Worm (Caenorhabditis elegans): ENCODE measurements around the gene C18E9.9.

Gene C18E9.9

DNA sequence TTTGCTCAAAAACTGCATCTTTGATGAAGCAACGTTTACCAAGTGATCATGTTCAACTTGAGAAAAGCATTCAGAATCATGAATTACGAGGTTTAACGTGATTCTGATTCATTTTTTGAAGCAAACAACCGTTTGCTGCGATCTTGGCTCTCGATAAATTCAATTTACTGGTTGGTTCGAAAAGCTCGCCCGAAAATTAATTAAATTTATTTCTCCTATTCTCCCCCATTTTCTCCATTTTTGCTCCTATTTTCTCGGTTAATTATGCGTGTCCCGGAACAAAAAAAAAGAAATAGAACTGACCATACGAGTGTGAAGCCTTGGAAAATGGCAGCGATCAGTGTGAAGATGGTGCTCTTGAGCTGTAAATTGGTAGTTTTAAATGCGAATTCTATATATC lies 32.4 kb downstream of the C18E9.9 start:
- no peak for TF ChIP-seq pes-1 (GFP tag; IDR thresholded peaks at IDR 0.05)
- TF ChIP-seq ama-1 (optimal IDR thresholded peaks at IDR 0.05): no peak
- no peak for TF ChIP-seq tbx-11 (GFP tag; IDR thresholded peaks at IDR 0.05)
- no peak for TF ChIP-seq flt-1 (GFP tag; IDR thresholded peaks at IDR 0.05)
- no peak for TF ChIP-seq B0310.2 (tag; optimal IDR thresholded peaks at IDR 0.05)

DNA sequence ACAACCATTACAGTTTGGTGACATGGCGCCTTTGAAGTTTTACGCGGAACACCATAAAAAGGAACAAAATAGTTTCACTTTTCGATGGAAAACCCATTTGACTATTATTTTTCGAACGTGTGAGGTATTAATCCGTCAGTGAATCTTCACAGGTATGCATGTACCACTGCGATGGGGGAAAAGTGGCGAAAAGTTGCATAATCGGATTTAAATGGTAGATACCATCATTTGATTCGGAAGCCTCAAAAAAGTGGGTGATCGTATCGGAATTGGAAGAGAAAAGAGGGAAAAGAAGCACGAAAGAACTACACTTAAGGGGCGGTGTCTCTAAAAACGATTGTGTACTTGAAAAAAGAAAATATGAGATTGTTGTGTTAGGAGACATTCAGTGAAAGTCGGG lies 35.6 kb downstream of the C18E9.9 start:
- TF ChIP-seq hmg-4 (GFP tag; optimal IDR thresholded peaks at IDR 0.05): no peak
- no peak for TF ChIP-seq hmbx-1 (tag; optimal IDR thresholded peaks at IDR 0.05)
- TF ChIP-seq sea-1 (GFP tag; conservative IDR thresholded peaks at IDR 0.05): no peak
- TF ChIP-seq hnd-1 (tag; optimal IDR thresholded peaks at IDR 0.05): no peak
- TF ChIP-seq tbx-37 (GFP tag; conservative IDR thresholded peaks at IDR 0.05): no peak

DNA sequence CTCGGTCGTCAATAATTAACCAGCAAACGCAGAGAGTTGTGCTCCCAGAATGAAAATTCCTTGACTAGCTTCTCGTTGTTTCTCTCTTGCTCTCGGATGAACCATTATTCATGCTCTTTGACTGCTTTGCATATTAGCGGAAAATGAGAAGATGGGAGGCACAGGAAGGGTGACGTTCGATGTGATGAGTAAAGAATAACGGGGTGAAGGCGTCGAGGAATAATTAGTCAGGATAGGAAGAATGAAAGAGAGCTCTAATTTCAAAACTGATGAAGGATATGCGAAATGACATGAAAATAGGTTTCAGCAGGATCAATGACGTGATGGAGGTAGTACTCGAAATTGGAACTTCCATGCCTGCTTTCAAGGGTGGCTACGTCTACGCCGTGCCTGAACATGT lies 38.1 kb downstream of the C18E9.9 start:
- TF ChIP-seq scrt-1 (GFP tag; IDR thresholded peaks at IDR 0.05): no peak
- no peak for TF ChIP-seq B0310.2 (tag; optimal IDR thresholded peaks at IDR 0.05)

DNA sequence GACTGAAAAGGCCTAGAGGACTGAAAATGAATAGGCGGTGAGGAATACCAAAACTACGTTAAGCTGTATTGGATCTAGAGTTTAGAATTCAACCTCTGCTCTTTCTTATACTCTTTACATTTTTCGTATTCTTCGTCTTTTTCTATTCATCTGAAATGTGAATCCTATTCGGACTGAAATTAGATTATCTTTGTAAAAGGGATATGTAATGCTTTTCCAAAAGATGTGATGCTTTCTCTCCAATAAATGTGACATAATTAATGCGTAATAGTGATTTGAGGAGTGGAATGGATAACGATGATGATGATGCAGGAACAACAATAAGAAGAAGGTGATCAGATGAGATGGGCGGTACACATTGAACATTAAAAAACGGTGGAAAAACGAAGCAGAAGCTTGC lies 40.7 kb downstream of the C18E9.9 start:
- TF ChIP-seq flt-1 (GFP tag; IDR thresholded peaks at IDR 0.05): no peak
- TF ChIP-seq hmg-4 (GFP tag; optimal IDR thresholded peaks at IDR 0.05): no peak
- TF ChIP-seq tra-4 (tag; optimal IDR thresholded peaks at IDR 0.05): no peak
- TF ChIP-seq tbx-11 (GFP tag; IDR thresholded peaks at IDR 0.05): no peak
- TF ChIP-seq scrt-1 (GFP tag; IDR thresholded peaks at IDR 0.05): no peak
- no peak for TF ChIP-seq sea-1 (GFP tag; conservative IDR thresholded peaks at IDR 0.05)
- TF ChIP-seq pes-1 (GFP tag; IDR thresholded peaks at IDR 0.05): no peak
- TF ChIP-seq ceh-13 (GFP tag; optimal IDR thresholded peaks at IDR 0.05): no peak
- TF ChIP-seq hnd-1 (tag; optimal IDR thresholded peaks at IDR 0.05): no peak
- no peak for TF ChIP-seq tbx-37 (GFP tag; conservative IDR thresholded peaks at IDR 0.05)
- no peak for TF ChIP-seq ama-1 (optimal IDR thresholded peaks at IDR 0.05)
- no peak for TF ChIP-seq aly-1 (tag; optimal IDR thresholded peaks at IDR 0.05)
- no peak for TF ChIP-seq B0310.2 (tag; optimal IDR thresholded peaks at IDR 0.05)

DNA sequence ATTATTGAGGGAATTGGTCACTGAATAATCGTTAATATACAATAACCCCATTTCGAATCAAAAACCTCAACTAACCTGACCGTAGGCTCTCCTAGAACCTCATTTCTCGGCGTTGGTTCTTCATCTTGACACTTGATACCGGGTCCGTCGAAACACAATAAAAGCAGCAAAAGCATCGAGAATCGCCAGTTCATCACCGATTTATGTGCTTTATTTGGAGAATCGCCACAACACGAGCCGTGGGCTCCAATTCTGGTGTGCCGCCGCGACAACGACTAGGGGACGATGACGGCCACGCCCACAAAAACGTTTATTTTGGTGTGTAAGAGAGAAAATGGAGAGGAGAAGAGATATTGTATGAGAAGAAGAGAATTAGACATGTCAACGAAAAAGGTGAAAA lies 42.0 kb downstream of the C18E9.9 start, which contains the start of gene cutl-15:
Gene cutl-15, minus strand, starts transcription at position 298 of the 400 bp plus-strand sequence.
- no peak for TF ChIP-seq tbx-11 (GFP tag; IDR thresholded peaks at IDR 0.05)
- no peak for TF ChIP-seq F13C5.2 (tag; optimal IDR thresholded peaks at IDR 0.05)
- TF ChIP-seq tbx-37 (GFP tag; conservative IDR thresholded peaks at IDR 0.05): no peak
- TF ChIP-seq tra-4 (tag; optimal IDR thresholded peaks at IDR 0.05): no peak
- TF ChIP-seq aly-1 (tag; optimal IDR thresholded peaks at IDR 0.05): no peak
- TF ChIP-seq flt-1 (GFP tag; IDR thresholded peaks at IDR 0.05): no peak
- TF ChIP-seq pes-1 (GFP tag; IDR thresholded peaks at IDR 0.05): no peak
- no peak for TF ChIP-seq scrt-1 (GFP tag; IDR thresholded peaks at IDR 0.05)

DNA sequence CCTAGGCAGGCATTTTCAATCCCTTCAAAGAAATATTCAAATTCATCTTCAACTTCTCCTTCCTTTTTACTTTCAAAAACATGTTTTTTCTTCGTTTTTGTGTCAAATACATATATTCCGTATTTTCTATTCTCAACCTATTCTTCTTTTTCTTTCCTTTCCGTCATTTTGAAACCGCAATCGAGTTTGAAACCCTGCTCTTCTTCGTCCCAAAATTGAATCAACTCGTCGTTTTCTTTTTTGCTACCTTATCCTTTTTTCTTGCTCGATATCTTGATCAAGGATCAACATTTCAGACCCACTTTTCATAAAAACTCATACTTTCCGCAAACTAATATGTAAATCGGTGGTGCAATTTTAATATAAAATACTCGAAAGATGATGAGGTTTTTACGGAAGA lies 44.2 kb downstream of the C18E9.9 start:
- TF ChIP-seq ama-1 (optimal IDR thresholded peaks at IDR 0.05) (no peak), ceh-36 (tag; optimal IDR thresholded peaks at IDR 0.05) (no peak), tbx-11 (GFP tag; IDR thresholded peaks at IDR 0.05) (no peak), sea-1 (GFP tag; conservative IDR thresholded peaks at IDR 0.05) (no peak), flt-1 (GFP tag; IDR thresholded peaks at IDR 0.05) (no peak), aly-1 (tag; optimal IDR thresholded peaks at IDR 0.05) (no peak), ets-7 (tag; optimal IDR thresholded peaks at IDR 0.05) (no peak), F13C5.2 (tag; optimal IDR thresholded peaks at IDR 0.05) (no peak), tbx-37 (GFP tag; conservative IDR thresholded peaks at IDR 0.05) (no peak), ceh-13 (GFP tag; optimal IDR thresholded peaks at IDR 0.05) (no peak), tra-4 (tag; optimal IDR thresholded peaks at IDR 0.05) (no peak), pes-1 (GFP tag; IDR thresholded peaks at IDR 0.05) (no peak), scrt-1 (GFP tag; IDR thresholded peaks at IDR 0.05) (no peak), hnd-1 (tag; optimal IDR thresholded peaks at IDR 0.05) (no peak), hmg-4 (GFP tag; optimal IDR thresholded peaks at IDR 0.05) (no peak), B0310.2 (tag; optimal IDR thresholded peaks at IDR 0.05) (no peak), hmbx-1 (tag; optimal IDR thresholded peaks at IDR 0.05) (no peak)

DNA sequence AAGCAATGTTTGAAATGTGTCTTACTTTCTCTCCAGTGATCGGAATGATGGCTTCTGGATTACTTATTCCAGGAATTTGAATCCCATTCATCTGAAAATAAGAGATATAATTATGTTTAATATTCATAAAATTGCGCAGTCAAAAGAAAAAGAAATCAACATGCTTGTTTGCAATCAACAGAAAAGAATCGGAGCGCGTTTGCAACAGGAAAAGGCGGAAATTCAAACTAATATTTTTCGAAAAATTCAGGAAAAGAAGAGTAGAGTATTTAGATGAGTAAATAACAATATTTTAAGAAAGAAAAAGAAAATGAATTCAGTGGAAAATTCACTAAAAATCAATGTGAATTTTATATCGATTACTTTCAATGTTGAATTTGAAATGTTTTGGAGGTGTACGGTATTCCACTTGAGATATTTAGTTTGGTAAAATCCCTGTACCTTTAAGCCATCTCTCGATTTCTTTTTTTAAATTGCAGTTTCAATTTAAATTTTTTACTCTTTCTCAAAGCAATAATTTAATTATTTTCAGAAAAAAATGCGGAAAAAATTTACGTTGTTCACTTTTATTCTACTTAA lies 48.9 kb downstream of the C18E9.9 start, which contains the start of the genes set-17 and T21B10.4:
Gene set-17, minus strand, starts transcription at position 127 of the 579 bp plus-strand sequence.
Gene T21B10.4, plus strand, starts transcription at position 533 of the 579 bp plus-strand sequence.
- no peak for TF ChIP-seq tra-4 (tag; optimal IDR thresholded peaks at IDR 0.05)
- no peak for TF ChIP-seq ets-7 (tag; optimal IDR thresholded peaks at IDR 0.05)
- no peak for TF ChIP-seq tbx-11 (GFP tag; IDR thresholded peaks at IDR 0.05)
- TF ChIP-seq tbx-37 (GFP tag; conservative IDR thresholded peaks at IDR 0.05): no peak
- no peak for TF ChIP-seq hmg-4 (GFP tag; optimal IDR thresholded peaks at IDR 0.05)

DNA sequence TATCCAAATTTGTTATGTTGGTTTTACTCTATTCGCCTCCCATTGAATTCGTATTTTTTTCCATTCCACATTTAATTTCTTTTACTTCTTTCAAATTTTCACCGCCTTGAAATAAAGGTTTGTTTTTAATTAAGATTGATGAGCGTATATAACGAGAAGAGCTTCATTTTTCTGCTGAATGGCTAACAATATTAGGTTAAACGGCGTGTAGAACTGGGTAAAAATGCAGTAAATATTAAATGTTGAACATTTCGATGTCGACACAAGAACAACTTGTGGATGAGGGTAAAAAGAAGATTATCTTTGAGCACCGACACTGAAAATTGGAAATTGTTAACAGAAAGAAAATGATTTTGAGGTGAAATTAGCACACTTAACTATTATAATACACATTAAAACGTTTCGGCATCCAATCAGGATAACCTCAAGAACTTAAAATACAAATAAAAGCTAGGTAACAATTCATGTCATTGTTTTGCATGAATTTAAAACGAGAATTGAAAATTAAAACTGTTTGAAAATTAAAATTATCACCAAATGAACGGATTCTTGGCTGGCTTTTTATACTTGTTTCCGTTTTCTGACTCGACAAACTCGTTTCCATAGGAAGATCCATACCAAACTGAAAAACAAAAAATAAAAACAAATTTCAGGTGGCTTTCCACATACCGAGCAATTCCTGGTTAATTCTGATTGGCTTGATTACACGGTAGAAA lies 50.3 kb downstream of the C18E9.9 start:
- TF ChIP-seq hmbx-1 (tag; optimal IDR thresholded peaks at IDR 0.05): no peak
- no peak for TF ChIP-seq pes-1 (GFP tag; IDR thresholded peaks at IDR 0.05)
- no peak for TF ChIP-seq flt-1 (GFP tag; IDR thresholded peaks at IDR 0.05)
- TF ChIP-seq tra-4 (tag; optimal IDR thresholded peaks at IDR 0.05): no peak
- TF ChIP-seq aly-1 (tag; optimal IDR thresholded peaks at IDR 0.05): no peak
- no peak for TF ChIP-seq hnd-1 (tag; optimal IDR thresholded peaks at IDR 0.05)
- no peak for TF ChIP-seq F13C5.2 (tag; optimal IDR thresholded peaks at IDR 0.05)
- no peak for TF ChIP-seq hmg-4 (GFP tag; optimal IDR thresholded peaks at IDR 0.05)
- TF ChIP-seq sea-1 (GFP tag; conservative IDR thresholded peaks at IDR 0.05): no peak
- no peak for TF ChIP-seq ama-1 (optimal IDR thresholded peaks at IDR 0.05)
- no peak for TF ChIP-seq scrt-1 (GFP tag; IDR thresholded peaks at IDR 0.05)
- no peak for TF ChIP-seq ets-7 (tag; optimal IDR thresholded peaks at IDR 0.05)
- no peak for TF ChIP-seq B0310.2 (tag; optimal IDR thresholded peaks at IDR 0.05)
- TF ChIP-seq ceh-13 (GFP tag; optimal IDR thresholded peaks at IDR 0.05): no peak
- no peak for TF ChIP-seq tbx-11 (GFP tag; IDR thresholded peaks at IDR 0.05)
- no peak for TF ChIP-seq tbx-37 (GFP tag; conservative IDR thresholded peaks at IDR 0.05)
- no peak for TF ChIP-seq ceh-36 (tag; optimal IDR thresholded peaks at IDR 0.05)

Data from whole organism, early embryonic.